Fruit fly (Drosophila melanogaster) S2 (cell line): Measurements from ENCODE around the gene Kul.
A peak's percentile ranks its signal among the peaks of the same experiment; 100 is the strongest.

Experiments
- CG8478 ChIP-seq: fragments of >200 bp; optimal IDR thresholded peaks from 2 replicates; lab custom pipeline; 2018
- CTCF ChIP-seq, 2 experiments: fragments of >200 bp; optimal IDR thresholded peaks; 2 replicates each; lab custom pipeline; 2018

The Kul gene

dm6 chr3R:29775755-29776686 is 50.4 kb downstream of the Kul start:
- peak; percentile 35 for TF ChIP-seq CG8478
- TF ChIP-seq CTCF (optimal IDR thresholded peaks at IDR 0.05; lab: Kevin White, UChicago): no peak

DNA sequence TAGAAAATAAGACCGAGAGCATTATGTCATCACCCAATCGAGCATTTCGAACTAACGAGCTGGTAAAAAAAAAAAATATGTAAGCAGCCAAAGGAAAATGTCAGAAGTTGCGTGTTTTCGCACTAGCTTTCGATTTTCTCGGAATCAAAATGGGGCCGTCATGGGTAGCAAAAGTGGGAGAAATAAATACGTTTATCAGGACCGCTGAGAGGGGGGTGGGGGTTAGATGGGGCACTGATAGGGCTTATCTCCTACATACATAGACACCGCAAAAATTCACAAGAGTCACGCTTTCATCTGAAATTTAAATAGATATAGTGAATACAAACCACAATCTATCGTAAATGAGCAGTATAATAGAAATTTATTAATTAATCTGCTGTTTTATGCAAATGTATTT is 51.6 kb downstream of the Kul start:
- TF ChIP-seq CG8478: peak; percentile 64
- no peak for TF ChIP-seq CTCF (optimal IDR thresholded peaks at IDR 0.05; lab: Kevin White, UChicago)

- TF ChIP-seq CTCF (optimal IDR thresholded peaks at IDR 0.05; lab: Kevin White, UChicago) (no peak), CG8478 (no peak)
These were observed 52.7 kb downstream of the Kul start for dm6 chr3R:29778139-29778984.

DNA sequence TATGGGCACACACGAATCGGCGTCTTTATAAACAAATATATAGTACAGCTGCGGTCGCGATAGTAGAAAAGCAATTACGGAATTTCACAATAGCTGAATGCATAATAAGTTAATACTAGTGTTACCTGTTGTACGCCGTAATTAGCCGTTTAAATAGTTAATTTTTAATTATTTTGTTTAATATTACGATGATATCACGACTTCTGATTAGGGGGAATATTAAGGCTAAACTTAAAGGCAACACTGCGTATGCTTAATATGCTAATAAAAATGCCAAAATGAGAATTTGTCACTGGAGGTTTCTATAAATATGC is 53.3 kb downstream of the Kul start:
- no peak for TF ChIP-seq CTCF (optimal IDR thresholded peaks at IDR 0.05; lab: Kevin White, UChicago)

- TF ChIP-seq CG8478: no peak
- TF ChIP-seq CTCF (optimal IDR thresholded peaks at IDR 0.05; lab: Kevin White, UChicago): no peak
These were observed 54.9 kb downstream of the Kul start, which contains the start of gene fig for dm6 chr3R:29780402-29781029. Gene fig, minus strand, starts transcription at chr3R:29780452.

DNA sequence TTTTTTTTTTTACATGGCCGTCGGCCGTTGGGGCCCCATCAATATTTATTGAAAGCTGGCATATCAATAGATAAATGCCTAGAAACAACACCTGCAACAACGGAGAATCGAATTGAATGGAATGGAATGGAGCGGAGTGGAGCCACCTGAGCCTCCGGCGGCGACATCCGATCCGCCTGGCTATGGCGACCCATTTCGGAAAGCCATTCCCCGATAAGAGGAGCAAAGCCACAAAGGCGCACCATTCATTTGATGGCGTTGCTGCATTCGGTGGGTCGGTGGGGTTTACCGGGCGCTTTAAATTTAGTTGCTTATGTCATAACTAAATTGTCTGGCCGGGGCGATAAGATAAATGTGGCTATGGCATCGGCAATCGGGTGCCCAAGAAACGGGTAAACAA is 56.2 kb downstream of the Kul start:
- TF ChIP-seq CTCF (optimal IDR thresholded peaks at IDR 0.05; lab: Kevin White, UChicago) (no peak), CG8478 (no peak)

DNA sequence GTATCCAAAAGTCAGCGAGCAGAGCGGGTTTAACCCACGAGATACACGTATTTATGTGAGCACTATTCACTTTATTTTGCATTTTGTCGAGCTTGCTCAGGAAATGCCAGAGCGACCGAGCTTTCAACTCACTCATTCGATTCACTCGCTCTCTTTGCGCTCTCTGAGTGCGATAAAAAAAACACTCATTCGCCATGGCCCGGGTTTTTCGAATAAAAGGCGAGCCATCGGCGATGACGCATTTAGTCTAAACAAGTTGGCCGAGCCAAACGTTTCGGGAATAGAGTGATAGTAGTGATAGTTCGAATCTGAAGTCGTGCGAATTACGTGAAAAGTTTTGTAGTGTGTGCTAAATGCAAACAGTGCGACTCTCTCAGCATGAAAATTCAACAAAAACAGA is 56.7 kb downstream of the Kul start:
- TF ChIP-seq CTCF (optimal IDR thresholded peaks at IDR 0.05; lab: Kevin White, UChicago) (no peak), CG8478 (no peak)

DNA sequence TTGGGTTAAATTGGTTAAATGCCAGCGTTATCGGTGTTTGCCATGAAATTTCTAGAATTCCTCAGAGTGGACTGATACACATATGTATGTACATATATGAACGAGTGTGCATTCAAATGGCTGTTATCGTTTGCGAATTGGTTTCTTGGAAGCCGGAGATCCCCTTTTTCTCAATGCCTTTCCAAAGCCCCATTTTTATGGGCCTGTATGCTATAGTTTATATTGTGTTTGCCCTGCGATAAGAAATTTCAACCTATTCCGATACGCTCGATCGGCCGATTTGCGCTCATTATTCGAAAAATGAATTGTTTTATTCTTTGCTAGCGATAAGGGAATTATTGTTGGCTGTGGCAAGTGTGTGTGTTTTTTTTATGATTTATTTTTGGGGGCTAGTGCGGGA is 57.6 kb downstream of the Kul start:
- TF ChIP-seq CG8478 (no peak), CTCF (optimal IDR thresholded peaks at IDR 0.05; lab: Kevin White, UChicago) (no peak)
